Worm (Caenorhabditis elegans) whole organism, L2 larva: Measurements from ENCODE around the gene ndua-7.

Source experiments
- R02D3.7 ChIP-seq: fragments of 150-350 bp; optimal IDR thresholded peaks from 2 replicates; lab custom pipeline; 2014; ENCODE audit warnings: missing biosample characterization, missing genetic modification characterization
- alr-1 ChIP-seq: fragments of 150-350 bp; optimal IDR thresholded peaks from 2 replicates; lab custom pipeline; 2014; ENCODE audit warnings: missing biosample characterization, missing genetic modification characterization
- blmp-1 ChIP-seq: sonication (generic microtip); optimal IDR thresholded peaks from 2 replicates; lab custom pipeline; 2017; ENCODE audit warnings: missing genetic modification characterization, mild to moderate bottlenecking, missing compliant biosample characterization, antibody characterized with exemption, moderate library complexity; ENCODE audit not compliant: insufficient read depth
- elt-3 ChIP-seq: sonication (generic microtip); optimal IDR thresholded peaks from 2 replicates; lab custom pipeline; 2017; ENCODE audit warnings: missing biosample characterization, missing genetic modification characterization
- fos-1 ChIP-seq: fragments of 150-350 bp; optimal IDR thresholded peaks from 2 replicates; lab custom pipeline; 2014; ENCODE audit warnings: missing biosample characterization, missing genetic modification characterization
- lin-11 ChIP-seq: fragments of 150-350 bp; sonication (generic microtip); optimal IDR thresholded peaks from 2 replicates; lab custom pipeline; 2014; ENCODE audit warnings: missing biosample characterization, missing genetic modification characterization, inconsistent platforms, mixed read lengths
- lin-39 ChIP-seq: fragments of 150-350 bp; optimal IDR thresholded peaks from 2 replicates; lab custom pipeline; 2014; ENCODE audit warnings: missing biosample characterization, missing genetic modification reagents, missing genetic modification characterization
- nhr-11 ChIP-seq: fragments of 150-350 bp; optimal IDR thresholded peaks from 2 replicates; lab custom pipeline; 2014; ENCODE audit warnings: missing biosample characterization, missing genetic modification characterization
- snpc-4 ChIP-seq: fragments of 150-350 bp; optimal IDR thresholded peaks from 2 replicates; lab custom pipeline; 2014; ENCODE audit warnings: missing biosample characterization, missing genetic modification characterization
- unc-62 ChIP-seq: fragments of 150-350 bp; optimal IDR thresholded peaks from 2 replicates; lab custom pipeline; 2014; ENCODE audit warnings: missing biosample characterization, missing genetic modification reagents, missing genetic modification characterization

ce11 chrII:13494762-13495161 lies 362 bp upstream of the ndua-7 start:
- TF ChIP-seq lin-39 (tag; lab: Kevin White, UChicago) (no peak), R02D3.7 (tag; lab: Kevin White, UChicago) (no peak), blmp-1 (tag; lab: Kevin White, UChicago) (no peak), alr-1 (no peak), unc-62 (GFP tag; lab: Kevin White, UChicago) (no peak), snpc-4 (tag; lab: Kevin White, UChicago) (no peak), lin-11 (tag; lab: Kevin White, UChicago) (no peak), elt-3 (tag; lab: Kevin White, UChicago) (no peak), nhr-11 (tag; lab: Kevin White, UChicago) (no peak), fos-1 (tag; lab: Kevin White, UChicago) (no peak)
